Worm (Caenorhabditis elegans) whole organism, L4 larva: ENCODE data around the gene mrpl-22.

Source experiments
- aly-2 ChIP-seq: sonication (generic microtip); optimal IDR thresholded peaks from 2 replicates; lab custom pipeline; 2018; ENCODE audit warnings: missing biosample characterization, missing genetic modification characterization
- lsy-2 ChIP-seq, 2 experiments: fragments of 150-350 bp in 1 of 2; sonication (generic microtip) in 1 of 2; optimal IDR thresholded peaks; 2 replicates each; lab custom pipeline; 2014 to 2017; ENCODE audit warnings: missing biosample characterization in 2 of 2, missing genetic modification characterization in 2 of 2
- nhr-237 ChIP-seq: sonication (generic microtip); optimal IDR thresholded peaks from 2 replicates; lab custom pipeline; 2017; ENCODE audit warnings: missing biosample characterization, missing genetic modification characterization
- pqm-1 ChIP-seq: sonication (generic microtip); optimal IDR thresholded peaks from 2 replicates; lab custom pipeline; 2017; ENCODE audit warnings: missing biosample characterization, missing genetic modification characterization

ce11 chrIII:10629043-10629442 is 13.8 kb downstream of the mrpl-22 start, which contains the start of gene swt-4:
- TF ChIP-seq nhr-237 (no peak), lsy-2 (tag; optimal IDR thresholded peaks at IDR 0.05; lab: Kevin White, UChicago) (no peak), pqm-1 (tag; lab: Kevin White, UChicago) (no peak), aly-2 (tag; lab: Kevin White, UChicago) (no peak)
